Worm (Caenorhabditis elegans) whole organism, mixed stage, embryonic: ENCODE data around the gene T09B9.1.

Experiments
- M03D4.4 ChIP-seq: sonication (generic microtip); optimal IDR thresholded peaks from 2 replicates; lab custom pipeline; 2017; ENCODE audit warnings: mild to moderate bottlenecking, missing genetic modification characterization, missing compliant biosample characterization
- blmp-1 ChIP-seq: fragments of 150-350 bp; optimal IDR thresholded peaks from 2 replicates; lab custom pipeline; 2014; ENCODE audit warnings: missing biosample characterization, missing genetic modification characterization
- ceh-39 ChIP-seq: fragments of 150-350 bp; optimal IDR thresholded peaks from 2 replicates; lab custom pipeline; 2014; ENCODE audit warnings: missing biosample characterization, missing genetic modification characterization
- elt-1 ChIP-seq: sonication (generic microtip); optimal IDR thresholded peaks from 2 replicates; lab custom pipeline; 2017; ENCODE audit warnings: missing genetic modification characterization, mild to moderate bottlenecking, missing compliant biosample characterization, antibody characterized with exemption, moderate library complexity, borderline replicate concordance; ENCODE audit not compliant: insufficient read depth
- nhr-2 ChIP-seq: fragments of 150-350 bp; optimal IDR thresholded peaks from 2 replicates; lab custom pipeline; 2014; ENCODE audit warnings: missing biosample characterization, missing genetic modification characterization
- nhr-237 ChIP-seq: fragments of 150-350 bp; optimal IDR thresholded peaks from 2 replicates; lab custom pipeline; 2014; ENCODE audit warnings: missing biosample characterization, missing genetic modification characterization
- nhr-28 ChIP-seq: fragments of 150-350 bp; optimal IDR thresholded peaks from 2 replicates; lab custom pipeline; 2014; ENCODE audit warnings: missing biosample characterization, missing genetic modification characterization
- nhr-76 ChIP-seq: sonication (generic microtip); optimal IDR thresholded peaks from 2 replicates; lab custom pipeline; 2017; ENCODE audit warnings: missing biosample characterization, missing genetic modification characterization
- sptf-1 ChIP-seq: sonication (generic microtip); optimal IDR thresholded peaks from 2 replicates; lab custom pipeline; 2017; ENCODE audit warnings: mild to moderate bottlenecking, missing genetic modification characterization, moderate library complexity, missing compliant biosample characterization
- unc-39 ChIP-seq: fragments of 150-350 bp; optimal IDR thresholded peaks from 2 replicates; lab custom pipeline; 2014; ENCODE audit warnings: missing biosample characterization, missing genetic modification characterization
- unc-62 ChIP-seq: fragments of 150-350 bp; optimal IDR thresholded peaks from 2 replicates; lab custom pipeline; 2014; ENCODE audit warnings: missing biosample characterization, missing genetic modification reagents, missing genetic modification characterization

- TF ChIP-seq nhr-28 (tag; lab: Kevin White, UChicago): no peak
- TF ChIP-seq unc-62: no peak
- no peak for TF ChIP-seq nhr-2 (tag; lab: Kevin White, UChicago)
- no peak for TF ChIP-seq unc-39 (tag; lab: Kevin White, UChicago)
- TF ChIP-seq blmp-1 (tag; lab: Kevin White, UChicago): no peak
- TF ChIP-seq nhr-237 (tag; lab: Kevin White, UChicago): no peak
- TF ChIP-seq ceh-39 (tag; lab: Kevin White, UChicago): no peak
- no peak for TF ChIP-seq elt-1 (tag; lab: Kevin White, UChicago)
- TF ChIP-seq sptf-1 (tag; lab: Kevin White, UChicago): no peak
- TF ChIP-seq nhr-76 (tag; lab: Kevin White, UChicago): no peak
- TF ChIP-seq M03D4.4 (tag; lab: Kevin White, UChicago): no peak
Observed at ce11 chrX:9709462-9709861, 47.6 kb upstream of the T09B9.1 start, which contains the start of gene F15G9.6.
